Fruit fly (Drosophila melanogaster) whole organism, embryonic: ENCODE data around the gene CG44000.
A peak's percentile ranks its signal among the peaks of the same experiment; 100 is the strongest.

Experiments used
- Awh ChIP-seq: fragments of 200-800 bp; sonication (Bioruptor generic); IDR thresholded peaks from 2 replicates; pipeline ENCODE4, ENCODE4 v1.3.6; 2022; ENCODE audit warnings: missing biosample characterization, missing genetic modification characterization
- B-H2 ChIP-seq: fragments of 200-800 bp; sonication (Bioruptor generic); optimal IDR thresholded peaks from 2 replicates; lab custom pipeline; 2018; ENCODE audit warnings: missing biosample characterization, mild to moderate bottlenecking, missing genetic modification characterization
- CG10274 ChIP-seq: fragments of 200-800 bp; sonication (Bioruptor generic); optimal IDR thresholded peaks from 3 replicates; lab custom pipeline; 2017; ENCODE audit warnings: missing biosample characterization, mild to moderate bottlenecking, missing genetic modification characterization
- CG11093 ChIP-seq: fragments of 200-800 bp; sonication (Bioruptor generic); IDR thresholded peaks from 3 replicates; pipeline ENCODE4 v1.3.6; 2022; ENCODE audit warnings: missing biosample characterization, missing genetic modification characterization
- CG11456 ChIP-seq: fragments of 200-800 bp; sonication (Bioruptor generic); IDR thresholded peaks from 3 replicates; pipeline ENCODE4 v1.3.6; 2022; ENCODE audit warnings: missing biosample characterization, missing genetic modification characterization
- CG13287 ChIP-seq: fragments of 200-800 bp; sonication (Bioruptor generic); IDR thresholded peaks from 2 replicates; pipeline ENCODE4 v1.3.6; 2022; ENCODE audit warnings: missing biosample characterization, missing genetic modification characterization; ENCODE audit not compliant: partially characterized antibody
- CG14441 ChIP-seq: fragments of 200-800 bp; sonication (Bioruptor generic); IDR thresholded peaks from 2 replicates; pipeline ENCODE4 v1.3.6; 2022; ENCODE audit warnings: missing biosample characterization, missing genetic modification characterization
- CG2202 ChIP-seq: fragments of 200-800 bp; sonication (Bioruptor generic); optimal IDR thresholded peaks from 2 replicates; lab custom pipeline; 2018; ENCODE audit warnings: missing biosample characterization, mild to moderate bottlenecking, missing genetic modification characterization
- CG2889 ChIP-seq: fragments of 200-800 bp; sonication (Bioruptor generic); IDR thresholded peaks from 3 replicates; pipeline ENCODE4 v1.3.6; 2022; ENCODE audit warnings: missing biosample characterization, missing genetic modification characterization
- CG31365 ChIP-seq: fragments of 200-800 bp; sonication (Bioruptor generic); optimal IDR thresholded peaks from 2 replicates; lab custom pipeline; 2018; ENCODE audit warnings: missing biosample characterization, mild to moderate bottlenecking, missing genetic modification characterization
- CG32772 ChIP-seq: fragments of 200-800 bp; sonication (Bioruptor generic); IDR thresholded peaks from 2 replicates; pipeline ENCODE4 v1.3.6; 2022; ENCODE audit warnings: missing biosample characterization, missing genetic modification characterization
- CG33557 ChIP-seq: fragments of 200-800 bp; sonication (Bioruptor generic); optimal IDR thresholded peaks from 2 replicates; lab custom pipeline; 2019; ENCODE audit warnings: missing biosample characterization, mild to moderate bottlenecking, missing genetic modification characterization, moderate library complexity
- CG34422 ChIP-seq: fragments of 200-800 bp; sonication (Bioruptor generic); IDR thresholded peaks from 3 replicates; pipeline ENCODE4 v1.3.6; 2022; ENCODE audit warnings: missing biosample characterization, missing genetic modification characterization
- CG4282 ChIP-seq: fragments of 200-800 bp; sonication (Bioruptor generic); optimal IDR thresholded peaks from 2 replicates; lab custom pipeline; 2016; ENCODE audit warnings: missing biosample characterization, missing genetic modification characterization
- CG4360 ChIP-seq: fragments of 200-800 bp; sonication (Bioruptor generic); IDR thresholded peaks from 2 replicates; pipeline ENCODE4 v1.3.6; 2022; ENCODE audit warnings: missing biosample characterization, missing genetic modification characterization
- CG4404 ChIP-seq: fragments of 200-800 bp; sonication (Bioruptor generic); IDR thresholded peaks from 2 replicates; pipeline ENCODE4 v1.3.6; 2022; ENCODE audit warnings: missing biosample characterization, missing genetic modification characterization
- CkIIα-i1 ChIP-seq: fragments of 200-800 bp; sonication (Bioruptor generic); IDR thresholded peaks from 2 replicates; pipeline ENCODE4 v1.3.6; 2022; ENCODE audit warnings: missing biosample characterization, missing genetic modification characterization
- D ChIP-seq, 2 experiments: fragments of 200-800 bp in 1 of 2; fragments of >200 bp in 1 of 2; sonication (Bioruptor generic) in 1 of 2; optimal IDR thresholded peaks; 2 replicates in 1 of 2; 3 replicates in 1 of 2; lab custom pipeline; 2017; ENCODE audit warnings: mild to moderate bottlenecking in 1 of 2, missing biosample characterization in 1 of 2, missing genetic modification characterization in 1 of 2, missing genetic modification reagents in 1 of 2
- Doc2 ChIP-seq: fragments of 200-800 bp; sonication (Bioruptor generic); IDR thresholded peaks from 2 replicates; pipeline ENCODE4 v1.3.6; 2022; ENCODE audit warnings: missing biosample characterization, missing genetic modification characterization
- E2f1 ChIP-seq: fragments of 200-800 bp; sonication (Bioruptor generic); IDR thresholded peaks from 2 replicates; pipeline ENCODE4 v1.3.6; 2022; ENCODE audit warnings: missing biosample characterization, missing genetic modification characterization
- Ets65A ChIP-seq: fragments of 200-800 bp; sonication (Bioruptor generic); peaks from one replicate; lab custom pipeline; 2016; ENCODE audit warnings: missing biosample characterization, missing genetic modification characterization
- H2.0 ChIP-seq: fragments of 200-800 bp; sonication (Bioruptor generic); IDR thresholded peaks from 2 replicates; pipeline ENCODE4 v1.3.6; 2022; ENCODE audit warnings: missing biosample characterization, missing genetic modification characterization
- HmgD ChIP-seq: fragments of 200-800 bp; sonication (Bioruptor generic); optimal IDR thresholded peaks from 3 replicates; lab custom pipeline; 2016; ENCODE audit warnings: missing biosample characterization, missing genetic modification characterization
- MBD-R2 ChIP-seq: fragments of 200-800 bp; sonication (Bioruptor generic); IDR thresholded peaks from 2 replicates; pipeline ENCODE4 v1.3.6; 2022; ENCODE audit warnings: missing biosample characterization, missing genetic modification characterization
- Oaz ChIP-seq: fragments of 200-800 bp; sonication (Bioruptor generic); IDR thresholded peaks from 2 replicates; pipeline ENCODE4 v1.3.6; 2022; ENCODE audit warnings: missing biosample characterization, missing genetic modification characterization
- Opbp ChIP-seq: fragments of 200-800 bp; sonication (Bioruptor generic); IDR thresholded peaks from 3 replicates; pipeline ENCODE4 v1.3.6; 2022; ENCODE audit warnings: missing biosample characterization, missing genetic modification characterization; ENCODE audit not compliant: partially characterized antibody
- Rx ChIP-seq: fragments of 200-800 bp; sonication (Bioruptor generic); IDR thresholded peaks from 2 replicates; pipeline ENCODE4 v1.3.6; 2022; ENCODE audit warnings: missing biosample characterization, missing genetic modification characterization
- Six4 ChIP-seq: fragments of 200-800 bp; sonication (Bioruptor generic); optimal IDR thresholded peaks from 2 replicates; lab custom pipeline; 2016; ENCODE audit warnings: missing biosample characterization, missing genetic modification characterization
- Trl ChIP-seq, 3 experiments: fragments of >200 bp in 2 of 3; fragments of 200-800 bp in 1 of 3; sonication (Bioruptor generic) in 1 of 3; optimal IDR thresholded peaks; 2 replicates in 1 of 3; 3 replicates in 2 of 3; lab custom pipeline; 2016 to 2017; ENCODE audit warnings: missing biosample characterization in 1 of 3, missing genetic modification characterization in 1 of 3
- aop ChIP-seq: fragments of 200-800 bp; sonication (Bioruptor generic); IDR thresholded peaks from 2 replicates; pipeline ENCODE4 v1.3.6; 2022; ENCODE audit warnings: missing biosample characterization, missing genetic modification characterization
- ap ChIP-seq: fragments of 200-800 bp; sonication (Bioruptor generic); IDR thresholded peaks from 2 replicates; pipeline ENCODE4 v1.3.6; 2022; ENCODE audit warnings: missing biosample characterization, missing genetic modification characterization
- chinmo ChIP-seq: fragments of 200-800 bp; sonication (Bioruptor generic); IDR thresholded peaks from 4 replicates; pipeline ENCODE4 v1.3.6; 2022; ENCODE audit warnings: missing biosample characterization, missing genetic modification characterization; ENCODE audit not compliant: partially characterized antibody
- dan ChIP-seq: fragments of 200-800 bp; sonication (Bioruptor generic); IDR thresholded peaks from 2 replicates; pipeline ENCODE4 v1.3.6; 2022; ENCODE audit warnings: missing biosample characterization, missing genetic modification characterization
- dpn ChIP-seq, 2 experiments: fragments of 200-800 bp; sonication (Bioruptor generic); optimal IDR thresholded peaks; 3 replicates each; lab custom pipeline; 2016; ENCODE audit warnings: missing biosample characterization in 2 of 2, missing genetic modification characterization in 2 of 2
- ftz-f1 ChIP-seq: fragments of 200-800 bp; sonication (Bioruptor generic); optimal IDR thresholded peaks from 2 replicates; lab custom pipeline; 2016; ENCODE audit warnings: missing biosample characterization, missing genetic modification characterization
- hkb ChIP-seq, 2 experiments: fragments of 200-800 bp in 1 of 2; fragments of >200 bp in 1 of 2; sonication (Bioruptor generic) in 1 of 2; IDR thresholded peaks in 1 of 2; optimal IDR thresholded peaks in 1 of 2; 2 replicates each; pipeline versions ENCODE4 v1.3.6 to Lab custom; 2017 to 2022; ENCODE audit warnings: missing biosample characterization in 1 of 2, missing genetic modification characterization in 1 of 2
- ind ChIP-seq: fragments of 200-800 bp; sonication (Bioruptor generic); optimal IDR thresholded peaks from 3 replicates; lab custom pipeline; 2016; ENCODE audit warnings: missing biosample characterization, missing genetic modification characterization
- inv ChIP-seq: fragments of 200-800 bp; sonication (Bioruptor generic); IDR thresholded peaks from 2 replicates; pipeline ENCODE4 v1.3.6; 2022; ENCODE audit warnings: missing biosample characterization, missing genetic modification characterization; ENCODE audit not compliant: partially characterized antibody
- lola ChIP-seq, 3 experiments: fragments of >200 bp in 2 of 3; fragments of 200-800 bp in 1 of 3; sonication (Bioruptor generic) in 1 of 3; optimal IDR thresholded peaks; 2 replicates each; lab custom pipeline; 2017 to 2019; ENCODE audit warnings: missing biosample characterization in 3 of 3, missing genetic modification characterization in 3 of 3, mild to moderate bottlenecking in 1 of 3, moderate library complexity in 1 of 3
- pan ChIP-seq, 4 experiments: fragments of >200 bp in 3 of 4; fragments of 200-800 bp in 1 of 4; sonication (Bioruptor generic) in 1 of 4; optimal IDR thresholded peaks in 3 of 4; IDR thresholded peaks in 1 of 4; 2 replicates each; pipeline versions ENCODE4 v1.3.6 to Lab custom; 2017 to 2022; ENCODE audit warnings: missing biosample characterization in 2 of 4, missing genetic modification characterization in 2 of 4, mixed read lengths in 1 of 4
- phol ChIP-seq: fragments of 200-800 bp; sonication (Bioruptor generic); optimal IDR thresholded peaks from 3 replicates; lab custom pipeline; 2018; ENCODE audit warnings: missing biosample characterization, mild to moderate bottlenecking, missing genetic modification characterization, moderate library complexity
- pros ChIP-seq: fragments of 200-800 bp; sonication (Bioruptor generic); optimal IDR thresholded peaks from 3 replicates; lab custom pipeline; 2019; ENCODE audit warnings: missing biosample characterization, mild to moderate bottlenecking, missing genetic modification characterization, moderate library complexity
- sens-2 ChIP-seq: fragments of 200-800 bp; sonication (Bioruptor generic); IDR thresholded peaks from 2 replicates; pipeline ENCODE4 v1.3.6; 2022; ENCODE audit warnings: missing biosample characterization, missing genetic modification characterization
- tna ChIP-seq: fragments of 200-800 bp; sonication (Bioruptor generic); IDR thresholded peaks from 2 replicates; pipeline ENCODE4 v1.3.6; 2022; ENCODE audit warnings: missing biosample characterization, missing genetic modification characterization; ENCODE audit not compliant: partially characterized antibody
- trh ChIP-seq: fragments of 200-800 bp; sonication (Bioruptor generic); optimal IDR thresholded peaks from 2 replicates; lab custom pipeline; 2016; ENCODE audit warnings: missing biosample characterization, missing genetic modification characterization
- wor ChIP-seq: fragments of 200-800 bp; sonication (Bioruptor generic); IDR thresholded peaks from 2 replicates; pipeline ENCODE4 v1.3.6; 2022; ENCODE audit warnings: missing biosample characterization, missing genetic modification characterization

Gene CG44000

DNA sequence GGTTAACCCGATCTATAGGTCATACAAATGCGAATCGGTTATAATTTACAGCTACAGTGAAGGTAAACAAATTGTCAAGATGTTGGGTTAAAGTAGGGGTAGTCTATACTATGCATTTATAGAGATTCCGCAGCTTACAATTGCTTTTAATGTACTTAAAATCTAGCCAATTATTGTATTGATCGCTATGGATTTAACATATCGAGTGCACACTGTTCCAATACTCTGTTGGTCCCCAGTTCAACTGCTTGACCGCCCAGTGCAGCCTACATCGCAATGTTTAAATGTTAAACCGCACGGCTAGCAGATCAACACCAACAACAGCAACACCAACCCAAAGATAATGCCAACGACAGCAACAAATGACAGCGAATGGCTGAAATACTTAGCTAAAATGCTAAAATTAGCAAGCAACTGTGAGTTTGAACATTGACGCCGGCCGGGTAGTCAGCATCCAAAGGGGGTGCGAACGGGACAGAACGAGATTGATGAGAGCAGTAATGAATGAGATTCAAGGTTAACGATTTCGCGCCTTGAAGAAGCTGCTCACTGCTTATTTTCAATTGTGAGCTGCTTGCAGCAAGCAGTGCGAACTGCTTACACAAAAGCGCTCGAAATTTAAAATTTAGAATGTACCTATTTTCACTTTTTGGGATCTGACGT, 42.0 kb upstream of the CG44000 start (continued):
- TF ChIP-seq hkb (optimal IDR thresholded peaks at IDR 0.05; lab: Kevin White, UChicago) (peak; percentile 41), hkb (GFP tag; IDR thresholded peaks at IDR 0.05; lab: Robert Waterston, UW) (no peak), lola (GFP tag; optimal IDR thresholded peaks at IDR 0.05; lab: Kevin White, UChicago) (peak in 1 of 3 experiments; percentile 55), dan (GFP tag; lab: Robert Waterston, UW) (peak; percentile 66), ap (peak; percentile 53; the same call in 1 of the 2 replicates), dpn (GFP tag; optimal IDR thresholded peaks at IDR 0.05; lab: Kevin White, UChicago) (peak in 1 of 2 experiments; percentile 4), D (optimal IDR thresholded peaks at IDR 0.05; lab: Kevin White, UChicago) (peak; percentile 57), D (GFP tag; optimal IDR thresholded peaks at IDR 0.05; lab: Kevin White, UChicago) (no peak), Trl (optimal IDR thresholded peaks at IDR 0.05; lab: Kevin White, UChicago) (peak in 1 of 2 experiments; percentile 29), Trl (GFP tag; optimal IDR thresholded peaks at IDR 0.05; lab: Kevin White, UChicago) (peak; percentile 41), ind (GFP tag; lab: Kevin White, UChicago) (no peak), tna (GFP tag; lab: Robert Waterston, UW) (peak; percentile 19; the same call in 1 of the 2 replicates), sens-2 (GFP tag; lab: Robert Waterston, UW) (peak; percentile 36; the same call in 1 of the 2 replicates), E2f1 (peak; percentile 28), Rx (GFP tag; lab: Robert Waterston, UW) (peak; percentile 76), Ets65A (GFP tag; lab: Kevin White, UChicago) (peak; percentile 73), CG33557 (GFP tag; lab: Kevin White, UChicago) (no peak), CG10274 (GFP tag; lab: Kevin White, UChicago) (no peak), Oaz (GFP tag; lab: Robert Waterston, UW) (0 out of 2 replicates have a peak, but pooled peaks have one; percentile 6), CG2202 (no peak), CkIIα-i1 (GFP tag; lab: Robert Waterston, UW) (no peak), wor (0 out of 2 replicates have a peak, but pooled peaks have one; percentile 12), CG34422 (GFP tag; lab: Robert Waterston, UW) (peak; percentile 59; the same call in 1 of the 3 replicates), CG11093 (no peak), phol (tag; lab: Kevin White, UChicago) (no peak), B-H2 (peak; percentile 13), CG14441 (GFP tag; lab: Robert Waterston, UW) (peak; percentile 65), MBD-R2 (GFP tag; lab: Robert Waterston, UW) (peak; percentile 47; the same call in 1 of the 2 replicates), CG31365 (tag; lab: Kevin White, UChicago) (peak; percentile 100), aop (GFP tag; lab: Robert Waterston, UW) (0 out of 2 replicates have a peak, but pooled peaks have one; percentile 43), CG11456 (peak; percentile 68; the same call in 2 of the 3 replicates), Awh (peak; percentile 8; the same call in 1 of the 2 replicates), Opbp (peak; percentile 67; the same call in 2 of the 3 replicates), ftz-f1 (GFP tag; lab: Kevin White, UChicago) (peak; percentile 100), HmgD (GFP tag; lab: Kevin White, UChicago) (peak; percentile 81), pros (GFP tag; lab: Kevin White, UChicago) (peak; percentile 65), CG32772 (GFP tag; lab: Robert Waterston, UW) (peak; percentile 47; the same call in 1 of the 2 replicates), CG2889 (0 out of 3 replicates have a peak, but pooled peaks have one; percentile 40), CG4404 (peak; percentile 29; the same call in 1 of the 2 replicates), CG4282 (GFP tag; lab: Kevin White, UChicago) (no peak), chinmo (GFP tag; lab: Robert Waterston, UW) (peak; percentile 96), inv (0 out of 2 replicates have a peak, but pooled peaks have one; percentile 10), trh (no peak), H2.0 (GFP tag; lab: Robert Waterston, UW) (peak; percentile 65; the same call in 1 of the 2 replicates), pan (optimal IDR thresholded peaks at IDR 0.05; lab: Kevin White, UChicago) (no peak), pan (GFP tag; optimal IDR thresholded peaks at IDR 0.05 in 1 of 2, IDR thresholded peaks at IDR 0.05 in 1 of 2) (peak in 1 of 2 experiments; percentile 65), CG13287 (GFP tag; lab: Robert Waterston, UW) (peak; percentile 49; the same call in 1 of the 2 replicates), Doc2 (GFP tag; lab: Robert Waterston, UW) (0 out of 2 replicates have a peak, but pooled peaks have one; percentile 4), CG4360 (0 out of 2 replicates have a peak, but pooled peaks have one; percentile 20), Six4 (no peak)
